Worm (Caenorhabditis elegans) whole organism, L4/young adult: ENCODE data around the gene sre-13.

Experiments used
- W03F9.2 ChIP-seq: fragments of 150-350 bp; optimal IDR thresholded peaks from 2 replicates; lab custom pipeline; 2014; ENCODE audit warnings: missing biosample characterization, missing genetic modification characterization
- dao-5 ChIP-seq: sonication (generic microtip); optimal IDR thresholded peaks from 2 replicates; lab custom pipeline; 2016; ENCODE audit warnings: missing genotype, missing genetic modification characterization, moderate library complexity, missing compliant biosample characterization
- him-1 ChIP-seq: sonication (generic microtip); optimal IDR thresholded peaks from 2 replicates; lab custom pipeline; 2016; ENCODE audit warnings: missing genotype, missing genetic modification reagents, missing genetic modification characterization, missing compliant biosample characterization

DNA sequence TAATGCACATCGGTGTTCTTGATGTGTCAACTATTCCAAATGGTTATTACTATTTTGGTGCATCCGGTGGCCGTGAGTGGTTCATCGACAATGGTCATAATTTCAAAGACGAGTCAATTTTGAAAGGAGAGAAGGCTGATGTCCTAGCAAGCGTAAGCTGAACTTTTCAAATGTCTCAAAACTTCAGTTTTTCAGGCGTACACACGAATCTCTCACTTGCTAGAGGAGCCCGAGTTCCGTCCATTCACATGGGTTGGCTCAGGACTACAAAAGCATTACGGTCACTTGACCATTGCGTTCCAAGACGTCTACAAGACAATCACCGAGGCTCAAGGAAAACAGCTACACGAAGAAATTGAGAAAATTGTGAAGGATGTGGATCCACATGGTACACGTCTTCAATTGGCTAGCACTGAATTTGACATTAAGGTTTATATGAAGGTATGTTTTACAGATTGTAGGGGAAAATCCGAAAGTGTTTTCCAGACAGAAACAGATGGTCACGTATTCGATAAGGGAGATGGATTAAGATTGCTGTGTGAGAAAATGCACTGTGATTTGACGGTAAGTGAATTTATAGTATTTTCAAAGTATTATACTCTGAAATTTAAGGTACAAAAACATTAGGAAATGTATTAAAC lies 27.2 kb downstream of the sre-13 start:
- TF ChIP-seq him-1 (no peak), W03F9.2 (tag; lab: Kevin White, UChicago) (no peak), dao-5 (tag; lab: Kevin White, UChicago) (no peak)
